Fruit fly (Drosophila melanogaster) whole organism, embryonic: ENCODE results near the gene bys.

Experiments used
- Ada2b ChIP-seq: fragments of 200-800 bp; sonication (Bioruptor generic); IDR thresholded peaks from 2 replicates; pipeline ENCODE4 v1.3.6; 2022; ENCODE audit warnings: missing biosample characterization, missing genetic modification characterization
- Asciz ChIP-seq: fragments of 200-800 bp; sonication (Bioruptor generic); optimal IDR thresholded peaks from 2 replicates; lab custom pipeline; 2017; ENCODE audit warnings: missing biosample characterization, mild to moderate bottlenecking, missing genetic modification characterization, missing genetic modification reagents
- BtbVII ChIP-seq: fragments of 200-800 bp; sonication (Bioruptor generic); optimal IDR thresholded peaks from 3 replicates; lab custom pipeline; 2017; ENCODE audit warnings: missing biosample characterization, mild to moderate bottlenecking, missing genetic modification characterization
- CG10321 ChIP-seq: fragments of 200-800 bp; sonication (Bioruptor generic); IDR thresholded peaks from 2 replicates; pipeline ENCODE4 v1.3.6; 2022; ENCODE audit warnings: missing biosample characterization, missing genetic modification characterization
- CG11398 ChIP-seq: fragments of 200-800 bp; sonication (Bioruptor generic); optimal IDR thresholded peaks from 2 replicates; lab custom pipeline; 2016; ENCODE audit warnings: missing biosample characterization, missing genetic modification characterization
- CG11560 ChIP-seq: fragments of 200-800 bp; sonication (Bioruptor generic); IDR thresholded peaks from 3 replicates; pipeline ENCODE4 v1.3.6; 2022; ENCODE audit warnings: missing biosample characterization, missing genetic modification characterization
- CG12104 ChIP-seq: fragments of 200-800 bp; sonication (Bioruptor generic); optimal IDR thresholded peaks from 3 replicates; lab custom pipeline; 2016; ENCODE audit warnings: missing biosample characterization, missing genetic modification characterization
- CG12744 ChIP-seq: fragments of 200-800 bp; sonication (Bioruptor generic); optimal IDR thresholded peaks from 2 replicates; lab custom pipeline; 2016; ENCODE audit warnings: missing biosample characterization, missing genetic modification characterization
- CG13287 ChIP-seq: fragments of 200-800 bp; sonication (Bioruptor generic); IDR thresholded peaks from 2 replicates; pipeline ENCODE4 v1.3.6; 2022; ENCODE audit warnings: missing biosample characterization, missing genetic modification characterization; ENCODE audit not compliant: partially characterized antibody
- CG13624 ChIP-seq: fragments of 200-800 bp; sonication (Bioruptor generic); optimal IDR thresholded peaks from 2 replicates; lab custom pipeline; 2016; ENCODE audit warnings: missing biosample characterization, missing genetic modification characterization
- CG13894 ChIP-seq: fragments of 200-800 bp; sonication (Bioruptor generic); optimal IDR thresholded peaks from 3 replicates; lab custom pipeline; 2018; ENCODE audit warnings: missing biosample characterization, mild to moderate bottlenecking, missing genetic modification characterization, moderate library complexity
- CG15011 ChIP-seq: fragments of 200-800 bp; sonication (Bioruptor generic); optimal IDR thresholded peaks from 3 replicates; lab custom pipeline; 2018; ENCODE audit warnings: missing biosample characterization, mild to moderate bottlenecking, missing genetic modification characterization
- CG17186 ChIP-seq: fragments of 200-800 bp; sonication (Bioruptor generic); optimal IDR thresholded peaks from 3 replicates; lab custom pipeline; 2017; ENCODE audit warnings: missing biosample characterization, missing genetic modification reagents, missing genetic modification characterization
- CG17359 ChIP-seq: fragments of 200-800 bp; sonication (Bioruptor generic); optimal IDR thresholded peaks from 3 replicates; lab custom pipeline; 2018; ENCODE audit warnings: missing biosample characterization, mild to moderate bottlenecking, missing genetic modification characterization, moderate library complexity
- CG17802 ChIP-seq: fragments of 200-800 bp; sonication (Bioruptor generic); optimal IDR thresholded peaks from 2 replicates; lab custom pipeline; 2018; ENCODE audit warnings: missing biosample characterization, mild to moderate bottlenecking, missing genetic modification characterization, moderate library complexity
- CG17912 ChIP-seq: fragments of 200-800 bp; sonication (Bioruptor generic); optimal IDR thresholded peaks from 2 replicates; lab custom pipeline; 2018; ENCODE audit warnings: missing biosample characterization, mild to moderate bottlenecking, missing genetic modification characterization
- CG31365 ChIP-seq: fragments of 200-800 bp; sonication (Bioruptor generic); optimal IDR thresholded peaks from 2 replicates; lab custom pipeline; 2018; ENCODE audit warnings: missing biosample characterization, mild to moderate bottlenecking, missing genetic modification characterization
- CG34422 ChIP-seq: fragments of 200-800 bp; sonication (Bioruptor generic); IDR thresholded peaks from 3 replicates; pipeline ENCODE4 v1.3.6; 2022; ENCODE audit warnings: missing biosample characterization, missing genetic modification characterization
- CG42726 ChIP-seq: fragments of 200-800 bp; sonication (Bioruptor generic); IDR thresholded peaks from 2 replicates; pipeline ENCODE4 v1.3.6; 2022; ENCODE audit warnings: missing biosample characterization, missing genetic modification characterization; ENCODE audit not compliant: partially characterized antibody
- CG4360 ChIP-seq: fragments of 200-800 bp; sonication (Bioruptor generic); IDR thresholded peaks from 2 replicates; pipeline ENCODE4 v1.3.6; 2022; ENCODE audit warnings: missing biosample characterization, missing genetic modification characterization
- CG6791 ChIP-seq: fragments of 200-800 bp; sonication (Bioruptor generic); IDR thresholded peaks from 3 replicates; pipeline ENCODE4 v1.3.6; 2022; ENCODE audit warnings: missing biosample characterization, missing genetic modification characterization; ENCODE audit not compliant: partially characterized antibody
- CG7556 ChIP-seq: fragments of 200-800 bp; sonication (Bioruptor generic); optimal IDR thresholded peaks from 2 replicates; lab custom pipeline; 2017; ENCODE audit warnings: missing biosample characterization, mild to moderate bottlenecking, missing genetic modification characterization
- CoRest ChIP-seq: fragments of 200-800 bp; sonication (Bioruptor generic); optimal IDR thresholded peaks from 3 replicates; lab custom pipeline; 2018; ENCODE audit warnings: missing biosample characterization, mild to moderate bottlenecking, missing genetic modification characterization, moderate library complexity
- Elba2 ChIP-seq: fragments of 200-800 bp; sonication (Bioruptor generic); optimal IDR thresholded peaks from 3 replicates; lab custom pipeline; 2016; ENCODE audit warnings: missing biosample characterization, missing genetic modification characterization
- Fer2 ChIP-seq: fragments of 200-800 bp; sonication (Bioruptor generic); optimal IDR thresholded peaks from 2 replicates; lab custom pipeline; 2018; ENCODE audit warnings: missing biosample characterization, mild to moderate bottlenecking, missing genetic modification characterization, moderate library complexity
- Hand ChIP-seq: fragments of 200-800 bp; sonication (Bioruptor generic); optimal IDR thresholded peaks from 2 replicates; lab custom pipeline; 2017; ENCODE audit warnings: mild to moderate bottlenecking, missing biosample characterization, missing genetic modification reagents, missing genetic modification characterization
- Hmr ChIP-seq: fragments of 200-800 bp; sonication (Bioruptor generic); optimal IDR thresholded peaks from 3 replicates; lab custom pipeline; 2017; ENCODE audit warnings: mild to moderate bottlenecking, missing biosample characterization, missing genetic modification reagents, missing genetic modification characterization
- MESR4 ChIP-seq: fragments of 200-800 bp; sonication (Bioruptor generic); optimal IDR thresholded peaks from 2 replicates; lab custom pipeline; 2018; ENCODE audit warnings: missing biosample characterization, mild to moderate bottlenecking, missing genetic modification characterization, moderate library complexity
- Mad ChIP-seq: fragments of 200-800 bp; sonication (Bioruptor generic); optimal IDR thresholded peaks from 2 replicates; lab custom pipeline; 2016; ENCODE audit warnings: missing biosample characterization, missing genetic modification characterization
- Med ChIP-seq: fragments of 200-800 bp; sonication (Bioruptor generic); peaks from one replicate; lab custom pipeline; 2016; ENCODE audit warnings: missing biosample characterization, missing genetic modification characterization, mild to moderate bottlenecking, inconsistent platforms, moderate library complexity
- Opbp ChIP-seq: fragments of 200-800 bp; sonication (Bioruptor generic); IDR thresholded peaks from 3 replicates; pipeline ENCODE4 v1.3.6; 2022; ENCODE audit warnings: missing biosample characterization, missing genetic modification characterization; ENCODE audit not compliant: partially characterized antibody
- Pdp1 ChIP-seq, 2 experiments: fragments of 200-800 bp; sonication (Bioruptor generic); optimal IDR thresholded peaks; 3 replicates each; lab custom pipeline; 2016; ENCODE audit warnings: missing biosample characterization in 2 of 2, missing genetic modification characterization in 2 of 2, mild to moderate bottlenecking in 1 of 2, moderate library complexity in 1 of 2
- Rfx ChIP-seq: fragments of 200-800 bp; sonication (Bioruptor generic); IDR thresholded peaks from 2 replicates; pipeline ENCODE4 v1.3.6; 2022; ENCODE audit warnings: missing biosample characterization, missing genetic modification characterization
- cg ChIP-seq: fragments of 200-800 bp; sonication (Bioruptor generic); optimal IDR thresholded peaks from 3 replicates; lab custom pipeline; 2019; ENCODE audit warnings: missing biosample characterization, mild to moderate bottlenecking, missing genetic modification characterization, moderate library complexity
- crol ChIP-seq: fragments of 200-800 bp; sonication (Bioruptor generic); IDR thresholded peaks from 2 replicates; pipeline ENCODE4 v1.3.6; 2022; ENCODE audit warnings: missing biosample characterization, missing genetic modification characterization
- ems ChIP-seq: fragments of 200-800 bp; sonication (Bioruptor generic); optimal IDR thresholded peaks from 3 replicates; lab custom pipeline; 2016; ENCODE audit warnings: missing biosample characterization, missing genetic modification characterization
- eve ChIP-seq, 2 experiments: fragments of >200 bp; optimal IDR thresholded peaks; 2 replicates each; lab custom pipeline; 2017; ENCODE audit warnings: missing biosample characterization in 2 of 2, missing genetic modification characterization in 2 of 2
- fd102C ChIP-seq: fragments of 200-800 bp; sonication (Bioruptor generic); optimal IDR thresholded peaks from 2 replicates; lab custom pipeline; 2018; ENCODE audit warnings: missing biosample characterization, mild to moderate bottlenecking, missing genetic modification characterization, moderate library complexity
- fd96Cb ChIP-seq: fragments of 200-800 bp; sonication (Bioruptor generic); optimal IDR thresholded peaks from 2 replicates; lab custom pipeline; 2018; ENCODE audit warnings: missing biosample characterization, mild to moderate bottlenecking, missing genetic modification characterization, moderate library complexity
- grn ChIP-seq: fragments of 200-800 bp; sonication (Bioruptor generic); optimal IDR thresholded peaks from 3 replicates; lab custom pipeline; 2017; ENCODE audit warnings: missing biosample characterization, missing genetic modification characterization
- inv ChIP-seq: fragments of 200-800 bp; sonication (Bioruptor generic); IDR thresholded peaks from 2 replicates; pipeline ENCODE4 v1.3.6; 2022; ENCODE audit warnings: missing biosample characterization, missing genetic modification characterization; ENCODE audit not compliant: partially characterized antibody
- klu ChIP-seq: fragments of 200-800 bp; sonication (Bioruptor generic); IDR thresholded peaks from 2 replicates; pipeline ENCODE4 v1.3.6; 2022; ENCODE audit warnings: missing biosample characterization, missing genetic modification characterization
- lola ChIP-seq, 3 experiments: fragments of >200 bp in 2 of 3; fragments of 200-800 bp in 1 of 3; sonication (Bioruptor generic) in 1 of 3; optimal IDR thresholded peaks; 2 replicates each; lab custom pipeline; 2017 to 2019; ENCODE audit warnings: missing biosample characterization in 3 of 3, missing genetic modification characterization in 3 of 3, mild to moderate bottlenecking in 1 of 3, moderate library complexity in 1 of 3
- nerfin-2 ChIP-seq: fragments of 200-800 bp; sonication (Bioruptor generic); IDR thresholded peaks from 2 replicates; pipeline ENCODE4 v1.3.6; 2022; ENCODE audit warnings: missing biosample characterization, missing genetic modification characterization; ENCODE audit not compliant: partially characterized antibody
- pan ChIP-seq, 4 experiments: fragments of >200 bp in 3 of 4; fragments of 200-800 bp in 1 of 4; sonication (Bioruptor generic) in 1 of 4; optimal IDR thresholded peaks in 3 of 4; IDR thresholded peaks in 1 of 4; 2 replicates each; pipeline versions ENCODE4 v1.3.6 to Lab custom; 2017 to 2022; ENCODE audit warnings: missing biosample characterization in 2 of 4, missing genetic modification characterization in 2 of 4, mixed read lengths in 1 of 4
- sima ChIP-seq: fragments of 200-800 bp; sonication (Bioruptor generic); optimal IDR thresholded peaks from 2 replicates; lab custom pipeline; 2016; ENCODE audit warnings: missing biosample characterization, missing genetic modification characterization
- vfl ChIP-seq: fragments of 200-800 bp; sonication (Bioruptor generic); optimal IDR thresholded peaks from 2 replicates; lab custom pipeline; 2016; ENCODE audit warnings: missing biosample characterization, missing genetic modification characterization

Gene bys

dm6 chrX:7911983-7912630, 10.4 kb downstream of the bys start, which contains the start of gene snz (continued):
- no peak for TF ChIP-seq klu
- no peak for TF ChIP-seq CG12104 (GFP tag; lab: Kevin White, UChicago)
- no peak for TF ChIP-seq Mad (GFP tag; lab: Kevin White, UChicago)
- TF ChIP-seq CG31365 (tag; lab: Kevin White, UChicago), result no peak
- no peak for TF ChIP-seq fd96Cb (tag; lab: Kevin White, UChicago)
- no peak for TF ChIP-seq pan (optimal IDR thresholded peaks at IDR 0.05; lab: Kevin White, UChicago)
- TF ChIP-seq pan (GFP tag; optimal IDR thresholded peaks at IDR 0.05 in 1 of 2, IDR thresholded peaks at IDR 0.05 in 1 of 2), result peak in 1 of 2 experiments; percentile 19
- peak; percentile 38 for TF ChIP-seq MESR4 (GFP tag; lab: Kevin White, UChicago)
- TF ChIP-seq CG17186, result peak; percentile 51
- no peak for TF ChIP-seq fd102C
- TF ChIP-seq Opbp (GFP tag; lab: Robert Waterston, UW), result peak; percentile 74; the same call in 2 of the 3 replicates
- TF ChIP-seq ems (GFP tag; lab: Kevin White, UChicago), result no peak
- no peak for TF ChIP-seq eve (GFP tag; optimal IDR thresholded peaks at IDR 0.05; lab: Kevin White, UChicago)
- TF ChIP-seq CG13287, result peak; percentile 83
- peak; percentile 55 for TF ChIP-seq Rfx (GFP tag; lab: Robert Waterston, UW)
- no peak for TF ChIP-seq Hmr (GFP tag; lab: Kevin White, UChicago)
- no peak for TF ChIP-seq CG15011 (GFP tag; lab: Kevin White, UChicago)
- TF ChIP-seq CG4360 (GFP tag; lab: Robert Waterston, UW), result peak; percentile 77
- no peak for TF ChIP-seq CG11398 (GFP tag; lab: Kevin White, UChicago)
- TF ChIP-seq nerfin-2 (GFP tag; lab: Robert Waterston, UW), result peak; percentile 65
- peak; percentile 69 for TF ChIP-seq grn (GFP tag; lab: Kevin White, UChicago)
- TF ChIP-seq CG7556 (GFP tag; lab: Kevin White, UChicago), result no peak
- TF ChIP-seq CG13624 (GFP tag; lab: Kevin White, UChicago), result peak; percentile 47
- TF ChIP-seq cg, result peak; percentile 8
- peak; percentile 55 for TF ChIP-seq BtbVII (GFP tag; lab: Kevin White, UChicago)
- TF ChIP-seq CG17802, result no peak
- no peak for TF ChIP-seq Asciz
- peak; percentile 71 for TF ChIP-seq Med (GFP tag; lab: Kevin White, UChicago)
- TF ChIP-seq lola (GFP tag; optimal IDR thresholded peaks at IDR 0.05; lab: Kevin White, UChicago), result no peak
- no peak for TF ChIP-seq CG17912 (GFP tag; lab: Kevin White, UChicago)
- peak in 1 of 2 experiments; percentile 52 for TF ChIP-seq Pdp1 (GFP tag; optimal IDR thresholded peaks at IDR 0.05; lab: Kevin White, UChicago)
- peak; percentile 48; the same call in 1 of the 2 replicates for TF ChIP-seq inv
- TF ChIP-seq CoRest (tag; lab: Kevin White, UChicago), result peak; percentile 23
- TF ChIP-seq Hand, result peak; percentile 6
- TF ChIP-seq sima, result no peak
- TF ChIP-seq CG42726, result peak; percentile 42; the same call in 1 of the 2 replicates
- TF ChIP-seq crol (GFP tag; lab: Robert Waterston, UW), result no peak
- TF ChIP-seq Elba2 (GFP tag; lab: Kevin White, UChicago), result peak; percentile 53
- no peak for TF ChIP-seq Fer2 (tag; lab: Kevin White, UChicago)
- no peak for TF ChIP-seq Ada2b
- TF ChIP-seq CG34422 (GFP tag; lab: Robert Waterston, UW), result peak; percentile 47; the same call in 1 of the 3 replicates
- no peak for TF ChIP-seq vfl (GFP tag; lab: Kevin White, UChicago)
- TF ChIP-seq CG17359, result no peak
- TF ChIP-seq CG13894 (tag; lab: Kevin White, UChicago), result peak; percentile 65
- TF ChIP-seq CG10321 (GFP tag; lab: Robert Waterston, UW), result no peak; the same call in 1 of the 2 replicates
- TF ChIP-seq CG6791 (GFP tag; lab: Robert Waterston, UW), result peak; percentile 81
- TF ChIP-seq CG11560 (tag; lab: Robert Waterston, UW), result no peak
- TF ChIP-seq CG12744 (GFP tag; lab: Kevin White, UChicago), result no peak
